Worm (Caenorhabditis elegans): ENCODE results near the gene Y57E12B.4.

ce11 chrV:6987673-6988072 is 40.3 kb upstream of the Y57E12B.4 start, which contains the start of gene nhr-139:
- TF ChIP-seq ama-1 (optimal IDR thresholded peaks at IDR 0.05) (no peak), flt-1 (GFP tag; IDR thresholded peaks at IDR 0.05) (no peak), ceh-13 (GFP tag; optimal IDR thresholded peaks at IDR 0.05) (no peak), hmbx-1 (tag; optimal IDR thresholded peaks at IDR 0.05) (no peak), scrt-1 (GFP tag; IDR thresholded peaks at IDR 0.05) (no peak), pes-1 (GFP tag; IDR thresholded peaks at IDR 0.05) (no peak), ceh-36 (tag; optimal IDR thresholded peaks at IDR 0.05) (no peak), hnd-1 (tag; optimal IDR thresholded peaks at IDR 0.05) (no peak), tbx-11 (GFP tag; IDR thresholded peaks at IDR 0.05) (no peak), tra-4 (tag; optimal IDR thresholded peaks at IDR 0.05) (no peak), F13C5.2 (tag; optimal IDR thresholded peaks at IDR 0.05) (no peak)
